Worm (Caenorhabditis elegans): ENCODE results near the gene T21E8.7.

DNA sequence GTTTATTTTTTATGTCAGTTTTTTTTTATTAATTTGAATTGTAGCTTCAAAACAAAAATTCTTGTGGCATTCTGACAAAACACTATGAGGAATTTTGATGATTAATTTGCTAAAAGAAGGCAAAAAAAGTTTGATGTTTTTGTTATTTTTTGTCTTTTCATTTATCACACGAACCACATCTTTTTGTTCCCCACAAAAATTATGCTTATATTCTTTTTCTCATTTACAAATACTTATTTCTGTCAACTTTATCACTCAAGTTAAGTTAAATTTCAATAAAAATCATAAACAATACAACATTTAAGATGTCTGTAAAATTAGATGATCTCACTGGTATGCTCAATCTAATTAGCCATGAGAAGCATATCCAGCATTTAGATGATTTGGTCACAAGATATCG, 4.9 kb downstream of the T21E8.7 start, which contains the start of gene F47B10.6:
- no peak for TF ChIP-seq aly-1 (tag; optimal IDR thresholded peaks at IDR 0.05)
- no peak for TF ChIP-seq ets-7 (tag; optimal IDR thresholded peaks at IDR 0.05)
- no peak for TF ChIP-seq tbx-11 (GFP tag; IDR thresholded peaks at IDR 0.05)
- TF ChIP-seq ceh-36 (tag; optimal IDR thresholded peaks at IDR 0.05), result no peak
- no peak for TF ChIP-seq tra-4 (tag; optimal IDR thresholded peaks at IDR 0.05)
- TF ChIP-seq ama-1 (optimal IDR thresholded peaks at IDR 0.05), result no peak

All from whole organism, early embryonic.